Fruit fly (Drosophila melanogaster): ENCODE measurements around the gene CG14543.
A peak's percentile ranks its signal among the peaks of the same experiment; 100 is the strongest.

Gene CG14543

DNA sequence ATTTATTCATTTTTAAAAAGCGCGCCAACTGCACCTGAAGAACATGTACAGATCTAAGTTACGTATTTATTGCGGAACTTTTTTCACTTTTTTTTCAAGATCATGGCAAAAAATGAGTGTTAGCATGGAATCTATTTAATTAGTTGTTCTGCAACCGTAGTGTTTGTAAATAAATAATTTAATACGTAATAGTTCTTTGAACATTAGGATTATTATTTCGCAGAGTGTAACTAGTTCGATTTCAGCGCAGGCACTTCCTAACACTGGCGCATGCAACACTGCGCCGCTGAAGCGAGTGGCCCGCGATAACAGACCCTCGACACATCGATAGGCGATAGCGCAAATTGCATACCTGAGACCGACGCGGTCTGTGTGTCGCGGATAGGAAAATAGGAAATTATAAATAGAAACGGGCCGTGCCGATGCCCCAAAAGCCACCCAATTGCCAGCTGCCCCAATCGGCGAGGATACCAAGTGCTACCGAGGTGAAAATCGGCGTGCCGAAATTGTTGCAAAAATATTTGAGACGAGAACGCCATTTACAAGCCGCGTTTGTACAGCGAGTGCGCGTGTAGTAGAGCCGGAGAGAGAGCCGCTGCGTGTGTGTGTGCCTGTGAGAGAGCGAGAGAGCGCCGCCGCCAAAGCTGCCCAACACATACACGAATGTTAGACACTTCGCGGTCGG, 14.9 kb upstream of the CG14543 start, which contains the start of gene gro (continued):
- TF ChIP-seq inv (GFP tag; IDR thresholded peaks at IDR 0.05; ENCODE audit: partially characterized antibody) (peak; percentile 72), caup (GFP tag; optimal IDR thresholded peaks at IDR 0.05; ENCODE audit: severe bottlenecking) (peak; percentile 81), ro (GFP tag; IDR thresholded peaks at IDR 0.05) (no peak), CG7556 (GFP tag; optimal IDR thresholded peaks at IDR 0.05) (peak; percentile 39), croc (GFP tag; conservative IDR thresholded peaks at IDR 0.05) (peak; percentile 34; the same call in 2 of the 3 replicates), CG12744 (GFP tag; optimal IDR thresholded peaks at IDR 0.05) (peak; percentile 65), CG43689 (GFP tag; IDR thresholded peaks at IDR 0.05) (no peak), chm (GFP tag; IDR thresholded peaks at IDR 0.05) (peak; percentile 82; the same call in 1 of the 2 replicates), CG3407 (GFP tag; optimal IDR thresholded peaks at IDR 0.05) (peak; percentile 50), Lpt (GFP tag; optimal IDR thresholded peaks at IDR 0.05) (no peak), sim (GFP tag; IDR thresholded peaks at IDR 0.05) (no peak), CG9932 (GFP tag; IDR thresholded peaks at IDR 0.05) (peak; percentile 89), ara (GFP tag; IDR thresholded peaks at IDR 0.05) (peak; percentile 26; the same call in 1 of the 2 replicates), dan (GFP tag; IDR thresholded peaks at IDR 0.05) (no peak), CG2202 (tag; optimal IDR thresholded peaks at IDR 0.05) (peak; percentile 54), CG16813 (GFP tag; IDR thresholded peaks at IDR 0.05; ENCODE audit: partially characterized antibody) (peak; percentile 78), CG7745 (tag; optimal IDR thresholded peaks at IDR 0.05) (no peak), Fer2 (tag; optimal IDR thresholded peaks at IDR 0.05) (peak; percentile 44), CG1832 (GFP tag; optimal IDR thresholded peaks at IDR 0.05) (no peak), lola (GFP tag; optimal IDR thresholded peaks at IDR 0.05) (peak in 1 of 3 experiments; percentile 15), CG15601 (tag; optimal IDR thresholded peaks at IDR 0.05) (peak; percentile 47), cg (GFP tag; optimal IDR thresholded peaks at IDR 0.05) (no peak), CG3163 (GFP tag; optimal IDR thresholded peaks at IDR 0.05) (peak; percentile 65), Tbp (GFP tag; optimal IDR thresholded peaks at IDR 0.05) (no peak), ewg (GFP tag; optimal IDR thresholded peaks at IDR 0.05) (peak; percentile 89), Doc3 (GFP tag; IDR thresholded peaks at IDR 0.05; ENCODE audit: partially characterized antibody) (peak; percentile 59; the same call in 2 of the 3 replicates), btn (GFP tag; optimal IDR thresholded peaks at IDR 0.05) (peak; percentile 36), hbn (GFP tag; IDR thresholded peaks at IDR 0.05; ENCODE audit: partially characterized antibody) (peak; percentile 58; the same call in 1 of the 2 replicates), CG33213 (GFP tag; optimal IDR thresholded peaks at IDR 0.05) (peak; percentile 77), HmgD (GFP tag; optimal IDR thresholded peaks at IDR 0.05) (peak; percentile 68), D (optimal IDR thresholded peaks at IDR 0.05) (no peak), D (GFP tag; optimal IDR thresholded peaks at IDR 0.05) (peak; percentile 26), Hsf (GFP tag; optimal IDR thresholded peaks at IDR 0.05) (peak; percentile 78), nom (GFP tag; optimal IDR thresholded peaks at IDR 0.05) (no peak), dpn (GFP tag; optimal IDR thresholded peaks at IDR 0.05) (peak; percentile 74 to 83), CG10274 (GFP tag; optimal IDR thresholded peaks at IDR 0.05) (no peak), CG17829 (tag; optimal IDR thresholded peaks at IDR 0.05) (peak; percentile 69), zf30C (GFP tag; optimal IDR thresholded peaks at IDR 0.05) (peak; percentile 99), nau (GFP tag; optimal IDR thresholded peaks at IDR 0.05) (no peak), dimm (GFP tag; IDR thresholded peaks at IDR 0.05) (0 out of 2 replicates have a peak, but pooled peaks have one; percentile 25), Dbx (GFP tag; IDR thresholded peaks at IDR 0.05) (peak; percentile 85), CG7963 (GFP tag; IDR thresholded peaks at IDR 0.05; ENCODE audit: partially characterized antibody) (peak; percentile 82), CG12155 (GFP tag; optimal IDR thresholded peaks at IDR 0.05) (peak; percentile 99), Atf3 (GFP tag; optimal IDR thresholded peaks at IDR 0.05) (peak; percentile 56), CG8089 (GFP tag; optimal IDR thresholded peaks at IDR 0.05) (peak; percentile 21), CG11085 (GFP tag; IDR thresholded peaks at IDR 0.05) (peak; percentile 60; the same call in 1 of the 2 replicates), Ssrp (tag; optimal IDR thresholded peaks at IDR 0.05) (peak; percentile 63), kay (GFP tag; optimal IDR thresholded peaks at IDR 0.05) (peak; percentile 46), CG2678 (tag; optimal IDR thresholded peaks at IDR 0.05) (peak; percentile 26)
